Worm (Caenorhabditis elegans) whole organism, L4 larva: ENCODE results near the gene F35C8.5.

ENCODE experiments used
- F10B5.3 ChIP-seq: sonication (generic microtip); optimal IDR thresholded peaks from 2 replicates; lab custom pipeline; 2016; ENCODE audit warnings: mild to moderate bottlenecking, missing genetic modification characterization, missing compliant biosample characterization
- F26F4.8 ChIP-seq: fragments of 200-800 bp; sonication (Bioruptor generic); conservative IDR thresholded peaks from 2 replicates; pipeline ENCODE4 v1.3.6; 2022; ENCODE audit warnings: missing genetic modification characterization, missing compliant biosample characterization
- F37D6.2 ChIP-seq: sonication (generic microtip); optimal IDR thresholded peaks from 2 replicates; lab custom pipeline; 2016; ENCODE audit warnings: mild to moderate bottlenecking, missing genetic modification characterization, missing compliant biosample characterization
- T20F7.1 ChIP-seq: fragments of 200-800 bp; sonication (Bioruptor generic); optimal IDR thresholded peaks from 2 replicates; lab custom pipeline; 2018; ENCODE audit warnings: mild to moderate bottlenecking, missing genetic modification characterization, missing compliant biosample characterization
- Y5F2A.4 ChIP-seq: fragments of 200-800 bp; sonication (Bioruptor generic); optimal IDR thresholded peaks from 2 replicates; lab custom pipeline; 2018; ENCODE audit warnings: mild to moderate bottlenecking, missing genetic modification characterization, missing compliant biosample characterization
- Y75B8A.6 ChIP-seq: fragments of 200-800 bp; sonication (Bioruptor generic); IDR thresholded peaks from 2 replicates; pipeline ENCODE4 v1.3.6; 2022; ENCODE audit warnings: missing genetic modification reagents, missing genetic modification characterization, missing compliant biosample characterization
- ZK546.5 ChIP-seq, 2 experiments: sonication (generic microtip); optimal IDR thresholded peaks; 2 replicates each; lab custom pipeline; 2017; ENCODE audit warnings: missing biosample characterization in 2 of 2, missing genetic modification characterization in 2 of 2
- aha-1 ChIP-seq: fragments of 150-350 bp; peaks from one replicate; lab custom pipeline; 2014; ENCODE audit warnings: missing biosample characterization, missing genetic modification characterization
- aly-2 ChIP-seq: sonication (generic microtip); optimal IDR thresholded peaks from 2 replicates; lab custom pipeline; 2018; ENCODE audit warnings: missing biosample characterization, missing genetic modification characterization
- arid-1 ChIP-seq: fragments of 200-800 bp; sonication (Bioruptor generic); conservative IDR thresholded peaks from 2 replicates; pipeline ENCODE4 v1.3.6; 2022; ENCODE audit warnings: missing genetic modification reagents, missing genetic modification characterization, missing compliant biosample characterization
- attf-4 ChIP-seq: sonication (generic microtip); optimal IDR thresholded peaks from 3 replicates; lab custom pipeline; 2017; ENCODE audit warnings: missing biosample characterization, missing genetic modification characterization
- ceh-32 ChIP-seq: sonication (generic microtip); optimal IDR thresholded peaks from 2 replicates; lab custom pipeline; 2016; ENCODE audit warnings: mild to moderate bottlenecking, missing genetic modification characterization, missing compliant biosample characterization; ENCODE audit not compliant: poor library complexity
- ceh-44 ChIP-seq: fragments of 200-800 bp; sonication (Bioruptor generic); IDR thresholded peaks from 2 replicates; pipeline ENCODE4 v1.3.6; 2022; ENCODE audit warnings: missing genetic modification reagents, missing genetic modification characterization, missing compliant biosample characterization
- ceh-82 ChIP-seq: sonication (generic microtip); optimal IDR thresholded peaks from 2 replicates; lab custom pipeline; 2017; ENCODE audit warnings: missing biosample characterization, missing genetic modification characterization
- ces-1 ChIP-seq: fragments of 150-350 bp; sonication (generic microtip); optimal IDR thresholded peaks from 4 replicates; lab custom pipeline; 2014; ENCODE audit warnings: missing biosample characterization, missing genetic modification reagents, missing genetic modification characterization
- cey-2 ChIP-seq: sonication (generic microtip); optimal IDR thresholded peaks from 3 replicates; lab custom pipeline; 2017; ENCODE audit warnings: missing genetic modification characterization, mild to moderate bottlenecking, missing compliant biosample characterization, antibody characterized with exemption, borderline replicate concordance; ENCODE audit not compliant: insufficient read depth
- ctbp-1 ChIP-seq: fragments of 200-800 bp; sonication (Bioruptor generic); IDR thresholded peaks from 2 replicates; pipeline ENCODE4 v1.3.6; 2022; ENCODE audit warnings: missing genetic modification reagents, missing genetic modification characterization, missing compliant biosample characterization
- daf-19 ChIP-seq: fragments of 200-800 bp; sonication (Bioruptor generic); conservative IDR thresholded peaks from 2 replicates; pipeline ENCODE4 v1.3.6; 2022; ENCODE audit warnings: missing genetic modification characterization, missing compliant biosample characterization
- dmd-6 ChIP-seq: fragments of 200-800 bp; sonication (Bioruptor generic); IDR thresholded peaks from 2 replicates; pipeline ENCODE4 v1.3.6; 2022; ENCODE audit warnings: missing genetic modification reagents, missing genetic modification characterization, missing compliant biosample characterization
- dmd-8 ChIP-seq: fragments of 200-800 bp; sonication (Bioruptor generic); IDR thresholded peaks from 2 replicates; pipeline ENCODE4 v1.3.6; 2022; ENCODE audit warnings: missing genetic modification characterization, missing compliant biosample characterization
- dmd-9 ChIP-seq: fragments of 200-800 bp; sonication (Bioruptor generic); IDR thresholded peaks from 2 replicates; pipeline ENCODE4 v1.3.6; 2022; ENCODE audit warnings: missing genetic modification reagents, missing genetic modification characterization, missing compliant biosample characterization
- dve-1 ChIP-seq: sonication (generic microtip); optimal IDR thresholded peaks from 2 replicates; lab custom pipeline; 2017; ENCODE audit warnings: antibody characterized with exemption, mild to moderate bottlenecking, missing genetic modification characterization, missing compliant biosample characterization; ENCODE audit not compliant: insufficient read depth
- egl-43 ChIP-seq: fragments of 200-800 bp; sonication (Bioruptor generic); IDR thresholded peaks from 2 replicates; pipeline ENCODE4 v1.3.6; 2022; ENCODE audit warnings: missing genetic modification reagents, missing genetic modification characterization, missing compliant biosample characterization
- fos-1 ChIP-seq: fragments of 150-350 bp; optimal IDR thresholded peaks from 2 replicates; lab custom pipeline; 2014; ENCODE audit warnings: missing biosample characterization, missing genetic modification characterization
- lin-1 ChIP-seq: fragments of 200-800 bp; sonication (Bioruptor generic); IDR thresholded peaks from 2 replicates; pipeline ENCODE4 v1.3.6; 2022; ENCODE audit warnings: missing genetic modification reagents, missing genetic modification characterization, missing compliant biosample characterization
- lin-39 ChIP-seq: fragments of 150-350 bp; optimal IDR thresholded peaks from 2 replicates; lab custom pipeline; 2014; ENCODE audit warnings: missing biosample characterization, missing genetic modification reagents, missing genetic modification characterization
- madf-5 ChIP-seq, 2 experiments: fragments of 200-800 bp; sonication (Bioruptor generic); IDR thresholded peaks; 2 replicates each; pipeline ENCODE4 v1.3.6; 2022; ENCODE audit warnings: missing compliant biosample characterization in 2 of 2, missing genetic modification characterization in 2 of 2
- mdt-29 ChIP-seq: fragments of 200-800 bp; sonication (Bioruptor generic); IDR thresholded peaks from 2 replicates; pipeline ENCODE4 v1.3.6; 2022; ENCODE audit warnings: missing genetic modification reagents, missing genetic modification characterization, missing compliant biosample characterization
- mes-2 ChIP-seq: sonication (generic microtip); optimal IDR thresholded peaks from 2 replicates; lab custom pipeline; 2016; ENCODE audit warnings: missing genotype, mild to moderate bottlenecking, missing genetic modification characterization, missing compliant biosample characterization; ENCODE audit not compliant: poor library complexity, severe bottlenecking
- nhr-10 ChIP-seq: fragments of 150-350 bp; optimal IDR thresholded peaks from 2 replicates; lab custom pipeline; 2014; ENCODE audit warnings: missing biosample characterization, missing genetic modification characterization
- nhr-102 ChIP-seq: sonication (generic microtip); optimal IDR thresholded peaks from 2 replicates; lab custom pipeline; 2016; ENCODE audit warnings: mild to moderate bottlenecking, missing genetic modification characterization, moderate library complexity, missing compliant biosample characterization
- nhr-111 ChIP-seq: fragments of 200-800 bp; sonication (Bioruptor generic); optimal IDR thresholded peaks from 2 replicates; lab custom pipeline; 2018; ENCODE audit warnings: mild to moderate bottlenecking, missing genetic modification characterization, missing compliant biosample characterization
- nhr-28 ChIP-seq: fragments of 150-350 bp; optimal IDR thresholded peaks from 2 replicates; lab custom pipeline; 2014; ENCODE audit warnings: missing biosample characterization, missing genetic modification characterization
- nhr-41 ChIP-seq: fragments of 200-800 bp; sonication (Bioruptor generic); IDR thresholded peaks from 2 replicates; pipeline ENCODE4 v1.3.6; 2022; ENCODE audit warnings: missing genetic modification reagents, missing genetic modification characterization, missing compliant biosample characterization
- nhr-6 ChIP-seq: fragments of 150-350 bp; optimal IDR thresholded peaks from 2 replicates; lab custom pipeline; 2014; ENCODE audit warnings: missing biosample characterization, missing genetic modification characterization
- nhr-77 ChIP-seq: fragments of 150-350 bp; optimal IDR thresholded peaks from 2 replicates; lab custom pipeline; 2014; ENCODE audit warnings: missing biosample characterization, missing genetic modification characterization
- pqm-1 ChIP-seq: sonication (generic microtip); optimal IDR thresholded peaks from 2 replicates; lab custom pipeline; 2017; ENCODE audit warnings: missing biosample characterization, missing genetic modification characterization
- rbr-2 ChIP-seq: sonication (generic microtip); optimal IDR thresholded peaks from 2 replicates; lab custom pipeline; 2016; ENCODE audit warnings: missing genotype, missing genetic modification characterization, missing compliant biosample characterization
- saeg-2 ChIP-seq: fragments of 200-800 bp; sonication (Bioruptor generic); IDR thresholded peaks from 2 replicates; pipeline ENCODE4 v1.3.6; 2022; ENCODE audit warnings: missing genetic modification reagents, missing genetic modification characterization, missing compliant biosample characterization
- sdz-12 ChIP-seq: fragments of 200-800 bp; sonication (Bioruptor generic); optimal IDR thresholded peaks from 2 replicates; lab custom pipeline; 2018; ENCODE audit warnings: mild to moderate bottlenecking, missing genetic modification characterization, missing compliant biosample characterization
- set-16 ChIP-seq: fragments of 200-800 bp; sonication (Bioruptor generic); IDR thresholded peaks from 2 replicates; pipeline ENCODE4 v1.3.6; 2022; ENCODE audit warnings: missing genetic modification reagents, missing genetic modification characterization, missing compliant biosample characterization
- snpc-1.2 ChIP-seq: fragments of 200-800 bp; sonication (Bioruptor generic); IDR thresholded peaks from 2 replicates; pipeline ENCODE4 v1.3.6; 2022; ENCODE audit warnings: missing genetic modification reagents, missing genetic modification characterization, missing compliant biosample characterization
- vab-7 ChIP-seq: fragments of 200-800 bp; sonication (Bioruptor generic); IDR thresholded peaks from 2 replicates; pipeline ENCODE4 v1.3.6; 2022; ENCODE audit warnings: missing genetic modification reagents, missing genetic modification characterization, missing compliant biosample characterization
- zfp-2 ChIP-seq: sonication (generic microtip); optimal IDR thresholded peaks from 2 replicates; lab custom pipeline; 2016; ENCODE audit warnings: mild to moderate bottlenecking, missing genetic modification characterization, missing compliant biosample characterization
- zip-11 ChIP-seq: fragments of 200-800 bp; sonication (Bioruptor generic); IDR thresholded peaks from 2 replicates; pipeline ENCODE4 v1.3.6; 2022; ENCODE audit warnings: missing genetic modification characterization, missing compliant biosample characterization
- ztf-11 ChIP-seq: fragments of 150-350 bp; optimal IDR thresholded peaks from 2 replicates; lab custom pipeline; 2014; ENCODE audit warnings: missing biosample characterization, missing genetic modification characterization

F35C8.5 gene

ce11 chrX:5368220-5368619 is 2.6 kb downstream of the F35C8.5 start, which contains the start of gene jkk-1 (continued):
- TF ChIP-seq dmd-9 (GFP tag; lab: Robert Waterston, UW), result no peak
- 0 out of 2 replicates have a peak, but pooled peaks have one; percentile 24 for TF ChIP-seq arid-1 (GFP tag; lab: Robert Waterston, UW)
- peak; percentile 13; the same call in 1 of the 2 replicates for TF ChIP-seq dmd-6 (GFP tag; lab: Robert Waterston, UW)
- TF ChIP-seq nhr-111 (GFP tag; lab: Kevin White, UChicago), result no peak
- TF ChIP-seq F37D6.2 (tag; lab: Kevin White, UChicago), result no peak
- TF ChIP-seq madf-5 (GFP tag; IDR thresholded peaks at IDR 0.05; lab: Robert Waterston, UW), result no peak
- TF ChIP-seq nhr-6 (tag; lab: Kevin White, UChicago), result no peak
- TF ChIP-seq ctbp-1 (GFP tag; lab: Robert Waterston, UW), result no peak
- peak; percentile 69 for TF ChIP-seq rbr-2 (tag; lab: Kevin White, UChicago)
- TF ChIP-seq egl-43 (GFP tag; lab: Robert Waterston, UW), result 0 out of 2 replicates have a peak, but pooled peaks have one; percentile 44
- no peak for TF ChIP-seq saeg-2 (GFP tag; lab: Robert Waterston, UW)
- TF ChIP-seq lin-39 (tag; lab: Kevin White, UChicago), result no peak
- TF ChIP-seq vab-7, result 0 out of 2 replicates have a peak, but pooled peaks have one; percentile 28
- TF ChIP-seq Y75B8A.6 (GFP tag; lab: Robert Waterston, UW), result no peak
- TF ChIP-seq Y5F2A.4, result no peak
- TF ChIP-seq nhr-28, result no peak
- TF ChIP-seq set-16 (GFP tag; lab: Robert Waterston, UW), result peak; percentile 57
- no peak for TF ChIP-seq dmd-8 (GFP tag; lab: Robert Waterston, UW)
- peak; percentile 90 for TF ChIP-seq aha-1 (tag; lab: Kevin White, UChicago)
- no peak for TF ChIP-seq ces-1 (GFP tag; lab: Kevin White, UChicago)
- TF ChIP-seq ceh-82 (tag; lab: Kevin White, UChicago), result no peak

ce11 chrX:5370605-5371004 is 5.0 kb downstream of the F35C8.5 start:
- TF ChIP-seq attf-4 (tag; lab: Kevin White, UChicago) (no peak), dmd-6 (GFP tag; lab: Robert Waterston, UW) (no peak), zip-11 (no peak), ceh-44 (no peak), snpc-1.2 (GFP tag; lab: Robert Waterston, UW) (no peak), nhr-102 (tag; lab: Kevin White, UChicago) (no peak), mdt-29 (GFP tag; lab: Robert Waterston, UW) (no peak), nhr-77 (tag; lab: Kevin White, UChicago) (no peak), rbr-2 (tag; lab: Kevin White, UChicago) (no peak), lin-1 (GFP tag; lab: Robert Waterston, UW) (no peak), F26F4.8 (GFP tag; lab: Robert Waterston, UW) (no peak), nhr-6 (tag; lab: Kevin White, UChicago) (no peak), ztf-11 (tag; lab: Kevin White, UChicago) (no peak), aly-2 (tag; lab: Kevin White, UChicago) (no peak), sdz-12 (no peak), daf-19 (GFP tag; lab: Robert Waterston, UW) (no peak), fos-1 (tag; lab: Kevin White, UChicago) (no peak), dve-1 (tag; lab: Kevin White, UChicago) (no peak)

ce11 chrX:5372638-5373037 is 7.0 kb downstream of the F35C8.5 start, which contains the start of gene F35C8.8:
TSS of gene F35C8.8 (minus strand) at chrX:5372639.
- TF ChIP-seq Y5F2A.4 (no peak), zfp-2 (tag; lab: Kevin White, UChicago) (no peak), lin-39 (tag; lab: Kevin White, UChicago) (no peak), pqm-1 (tag; lab: Kevin White, UChicago) (no peak), nhr-10 (tag; lab: Kevin White, UChicago) (no peak), nhr-102 (tag; lab: Kevin White, UChicago) (no peak), mes-2 (no peak), ZK546.5 (tag; optimal IDR thresholded peaks at IDR 0.05; lab: Kevin White, UChicago) (no peak), T20F7.1 (GFP tag; lab: Kevin White, UChicago) (no peak), F10B5.3 (tag; lab: Kevin White, UChicago) (no peak), cey-2 (no peak), vab-7 (no peak), arid-1 (GFP tag; lab: Robert Waterston, UW) (no peak), lin-1 (GFP tag; lab: Robert Waterston, UW) (no peak), ceh-32 (tag; lab: Kevin White, UChicago) (no peak), nhr-41 (GFP tag; lab: Robert Waterston, UW) (no peak), dmd-9 (GFP tag; lab: Robert Waterston, UW) (no peak)
- TF ChIP-seq, all 104 proteins: peak for 0
